Fruit fly (Drosophila melanogaster): Measurements from ENCODE around the gene ntc.

Gene ntc

DNA sequence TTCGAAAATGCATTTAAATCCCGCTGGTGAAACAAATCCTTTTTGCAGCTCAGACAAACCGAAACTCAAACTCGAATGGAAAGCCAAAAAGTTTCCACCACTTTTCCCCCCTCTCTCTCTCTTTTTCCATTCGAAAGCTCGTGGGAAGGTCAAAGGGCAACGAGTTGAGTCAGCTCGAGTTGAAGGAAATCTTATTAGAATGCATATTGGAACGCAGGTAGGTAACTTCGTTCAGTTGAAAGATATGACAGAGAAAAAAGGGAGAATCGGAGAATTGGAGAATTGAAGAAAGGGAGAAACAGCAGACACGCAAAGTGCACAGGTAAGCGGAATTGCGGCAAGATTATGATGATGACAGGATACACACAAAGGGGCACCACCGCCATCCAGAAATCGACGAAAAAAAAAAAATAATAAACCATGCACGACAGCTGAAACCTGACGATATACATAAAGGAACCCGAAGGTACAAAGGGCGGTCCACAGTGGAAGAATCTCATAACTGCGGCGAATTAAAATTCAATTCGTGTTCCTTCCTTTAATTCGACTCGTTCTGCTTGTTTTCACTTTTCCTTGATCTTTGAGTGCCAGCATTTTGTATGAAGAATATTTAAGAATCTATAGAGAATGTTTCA lies 23.6 kb downstream of the ntc start:
- no peak for TF ChIP-seq chm (GFP tag; IDR thresholded peaks at IDR 0.05)
- TF ChIP-seq CG8281 (tag; optimal IDR thresholded peaks at IDR 0.05), result peak; percentile 86
- TF ChIP-seq CG10431 (GFP tag; optimal IDR thresholded peaks at IDR 0.05), result no peak
- no peak for TF ChIP-seq oc (tag; optimal IDR thresholded peaks at IDR 0.05)
- TF ChIP-seq CG31365 (tag; optimal IDR thresholded peaks at IDR 0.05), result no peak
- TF ChIP-seq sug (tag; optimal IDR thresholded peaks at IDR 0.05), result no peak
- peak; percentile 9 for TF ChIP-seq kni (GFP tag; optimal IDR thresholded peaks at IDR 0.05)
- TF ChIP-seq Hr78 (GFP tag; optimal IDR thresholded peaks at IDR 0.05), result peak in 1 of 2 experiments; percentile 58
- TF ChIP-seq ac (GFP tag; optimal IDR thresholded peaks at IDR 0.05), result peak; percentile 21
- no peak for TF ChIP-seq CG4282 (GFP tag; optimal IDR thresholded peaks at IDR 0.05)
- TF ChIP-seq CG15479 (GFP tag; optimal IDR thresholded peaks at IDR 0.05), result peak; percentile 36
- TF ChIP-seq HmgD (GFP tag; optimal IDR thresholded peaks at IDR 0.05), result no peak
- TF ChIP-seq nom (GFP tag; optimal IDR thresholded peaks at IDR 0.05), result peak; percentile 36
- no peak for TF ChIP-seq stwl (tag; optimal IDR thresholded peaks at IDR 0.05)
- no peak for TF ChIP-seq ERR (GFP tag; optimal IDR thresholded peaks at IDR 0.05)
- TF ChIP-seq crol (GFP tag; IDR thresholded peaks at IDR 0.05), result peak; percentile 19; the same call in 1 of the 2 replicates
- no peak for TF ChIP-seq CG7987 (GFP tag; optimal IDR thresholded peaks at IDR 0.05)
- no peak for TF ChIP-seq dimm (GFP tag; IDR thresholded peaks at IDR 0.05)
- peak; percentile 7 for TF ChIP-seq cad (GFP tag; optimal IDR thresholded peaks at IDR 0.05)
- peak; percentile 38 for TF ChIP-seq psq (GFP tag; optimal IDR thresholded peaks at IDR 0.05)
- TF ChIP-seq insv (GFP tag; optimal IDR thresholded peaks at IDR 0.05), result peak in 1 of 2 experiments; percentile 92

DNA sequence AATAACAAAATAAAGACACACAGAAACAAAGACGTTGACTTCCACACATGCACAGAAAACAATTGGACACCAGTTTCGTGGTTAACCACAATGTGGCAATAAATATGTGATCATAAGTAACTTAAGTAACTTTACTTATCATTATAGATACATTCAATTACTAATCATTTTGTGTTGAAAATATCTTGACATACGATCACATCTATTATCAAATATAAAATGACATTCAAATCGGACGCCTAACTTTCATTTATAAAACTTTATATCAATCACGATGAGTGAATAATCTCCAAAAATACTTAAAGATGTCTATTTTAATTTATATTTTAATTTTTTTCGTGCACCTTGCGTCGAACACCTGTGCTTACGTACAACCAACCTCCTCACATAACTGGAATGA lies 27.8 kb downstream of the ntc start:
- TF ChIP-seq CTCF (GFP tag; optimal IDR thresholded peaks at IDR 0.05), result no peak
- peak; percentile 9 for TF ChIP-seq lab (GFP tag; optimal IDR thresholded peaks at IDR 0.05)
- no peak for TF ChIP-seq Dfd (GFP tag; optimal IDR thresholded peaks at IDR 0.05)
- TF ChIP-seq jing (GFP tag; optimal IDR thresholded peaks at IDR 0.05), result no peak
- TF ChIP-seq CG11504 (tag; optimal IDR thresholded peaks at IDR 0.05), result peak; percentile 36
- TF ChIP-seq lbe (GFP tag; optimal IDR thresholded peaks at IDR 0.05), result peak; percentile 45
- peak; percentile 24 for TF ChIP-seq sens (GFP tag)
- no peak for TF ChIP-seq CG8944 (GFP tag; optimal IDR thresholded peaks at IDR 0.05)
- TF ChIP-seq Drgx (GFP tag; IDR thresholded peaks at IDR 0.05), result peak; percentile 26; the same call in 1 of the 2 replicates

DNA sequence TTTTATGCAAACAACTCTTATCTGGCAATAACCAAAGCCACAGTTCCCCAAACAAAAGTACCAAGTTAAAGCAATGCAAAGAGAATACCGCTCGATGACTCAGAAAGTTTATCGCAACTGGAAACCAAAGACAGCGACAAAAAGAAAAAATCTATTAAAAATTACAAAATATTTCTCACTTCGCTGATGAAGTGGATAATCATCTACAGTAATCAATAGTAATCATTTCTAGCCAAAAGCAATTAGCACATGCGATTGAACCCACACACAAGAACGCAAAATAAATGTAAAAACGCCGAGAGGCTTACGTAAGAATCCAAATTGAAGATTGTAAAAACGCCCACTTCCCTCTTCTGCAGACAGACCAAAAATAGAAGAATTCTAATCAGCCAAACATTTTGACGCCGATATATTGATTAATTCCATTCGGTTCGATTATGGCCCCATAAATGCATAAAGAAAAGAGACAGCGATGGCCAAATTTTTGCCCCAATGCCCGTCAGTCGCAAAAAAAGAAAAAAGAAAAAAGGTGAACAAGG lies 29.6 kb downstream of the ntc start:
- TF ChIP-seq sug (tag; optimal IDR thresholded peaks at IDR 0.05) (peak; percentile 12), CG14710 (tag; optimal IDR thresholded peaks at IDR 0.05) (no peak), pros (GFP tag; optimal IDR thresholded peaks at IDR 0.05) (no peak), sens (GFP tag) (peak; percentile 52), exex (tag; optimal IDR thresholded peaks at IDR 0.05) (peak; percentile 74), sd (tag; optimal IDR thresholded peaks at IDR 0.05) (peak; percentile 26), CoRest (tag; optimal IDR thresholded peaks at IDR 0.05) (no peak), Pdp1 (GFP tag; optimal IDR thresholded peaks at IDR 0.05) (peak in 1 of 2 experiments; percentile 62)
